Fruit fly (Drosophila melanogaster) whole organism, embryonic: ENCODE results near the gene CG6766.
A peak's percentile ranks its signal among the peaks of the same experiment; 100 is the strongest.

ENCODE experiments used
- Adf1 ChIP-seq: fragments of 200-800 bp; sonication (Bioruptor generic); IDR thresholded peaks from 2 replicates; pipeline ENCODE4 v1.3.6; 2022; ENCODE audit warnings: missing biosample characterization, missing genetic modification characterization
- Aef1 ChIP-seq: fragments of 200-800 bp; sonication (Bioruptor generic); IDR thresholded peaks from 3 replicates; pipeline ENCODE4 v1.3.6; 2022; ENCODE audit warnings: missing biosample characterization, missing genetic modification characterization
- Blimp-1 ChIP-seq: fragments of 200-800 bp; sonication (Bioruptor generic); optimal IDR thresholded peaks from 3 replicates; lab custom pipeline; 2018; ENCODE audit warnings: missing biosample characterization, missing genetic modification characterization, mild to moderate bottlenecking, moderate library complexity, missing genetic modification reagents
- CG10321 ChIP-seq: fragments of 200-800 bp; sonication (Bioruptor generic); IDR thresholded peaks from 2 replicates; pipeline ENCODE4 v1.3.6; 2022; ENCODE audit warnings: missing biosample characterization, missing genetic modification characterization
- CG11247 ChIP-seq: fragments of 200-800 bp; sonication (Bioruptor generic); IDR thresholded peaks from 2 replicates; pipeline ENCODE4 v1.3.6; 2022; ENCODE audit warnings: missing biosample characterization, missing genetic modification characterization
- CG11398 ChIP-seq: fragments of 200-800 bp; sonication (Bioruptor generic); optimal IDR thresholded peaks from 2 replicates; lab custom pipeline; 2016; ENCODE audit warnings: missing biosample characterization, missing genetic modification characterization
- CG11504 ChIP-seq: fragments of 200-800 bp; sonication (Bioruptor generic); optimal IDR thresholded peaks from 3 replicates; lab custom pipeline; 2019; ENCODE audit warnings: missing biosample characterization, mild to moderate bottlenecking, missing genetic modification characterization, moderate library complexity
- CG12236 ChIP-seq: fragments of 200-800 bp; sonication (Bioruptor generic); optimal IDR thresholded peaks from 2 replicates; lab custom pipeline; 2016; ENCODE audit warnings: missing biosample characterization, missing genetic modification characterization
- CG12299 ChIP-seq: fragments of 200-800 bp; sonication (Bioruptor generic); optimal IDR thresholded peaks from 2 replicates; lab custom pipeline; 2018; ENCODE audit warnings: missing biosample characterization, mild to moderate bottlenecking, missing genetic modification characterization
- CG12744 ChIP-seq: fragments of 200-800 bp; sonication (Bioruptor generic); optimal IDR thresholded peaks from 2 replicates; lab custom pipeline; 2016; ENCODE audit warnings: missing biosample characterization, missing genetic modification characterization
- CG14667 ChIP-seq: fragments of 200-800 bp; sonication (Bioruptor generic); IDR thresholded peaks from 2 replicates; pipeline ENCODE4 v1.3.6; 2022; ENCODE audit warnings: missing biosample characterization, missing genetic modification characterization
- CG15696 ChIP-seq: fragments of 200-800 bp; sonication (Bioruptor generic); optimal IDR thresholded peaks from 2 replicates; lab custom pipeline; 2019; ENCODE audit warnings: missing biosample characterization, mild to moderate bottlenecking, missing genetic modification characterization, moderate library complexity
- CG16813 ChIP-seq: fragments of 200-800 bp; sonication (Bioruptor generic); IDR thresholded peaks from 3 replicates; pipeline ENCODE4 v1.3.6; 2022; ENCODE audit warnings: missing biosample characterization, missing genetic modification characterization; ENCODE audit not compliant: partially characterized antibody
- CG16815 ChIP-seq: fragments of 200-800 bp; sonication (Bioruptor generic); optimal IDR thresholded peaks from 3 replicates; lab custom pipeline; 2017; ENCODE audit warnings: missing biosample characterization, mild to moderate bottlenecking, missing genetic modification characterization
- CG16863 ChIP-seq: fragments of 200-800 bp; sonication (Bioruptor generic); optimal IDR thresholded peaks from 3 replicates; lab custom pipeline; 2016; ENCODE audit warnings: missing biosample characterization, missing genetic modification characterization
- CG18011 ChIP-seq: fragments of 200-800 bp; sonication (Bioruptor generic); optimal IDR thresholded peaks from 2 replicates; lab custom pipeline; 2017; ENCODE audit warnings: missing biosample characterization, missing genetic modification characterization, mild to moderate bottlenecking, moderate library complexity, missing genotype
- CG3995 ChIP-seq: fragments of 200-800 bp; sonication (Bioruptor generic); optimal IDR thresholded peaks from 3 replicates; lab custom pipeline; 2016; ENCODE audit warnings: missing biosample characterization, missing genetic modification characterization
- CG4282 ChIP-seq: fragments of 200-800 bp; sonication (Bioruptor generic); optimal IDR thresholded peaks from 2 replicates; lab custom pipeline; 2016; ENCODE audit warnings: missing biosample characterization, missing genetic modification characterization
- CG4424 ChIP-seq: fragments of 200-800 bp; sonication (Bioruptor generic); optimal IDR thresholded peaks from 3 replicates; lab custom pipeline; 2016; ENCODE audit warnings: missing biosample characterization, missing genetic modification characterization
- CG6254 ChIP-seq: fragments of 200-800 bp; sonication (Bioruptor generic); optimal IDR thresholded peaks from 3 replicates; lab custom pipeline; 2017; ENCODE audit warnings: mild to moderate bottlenecking, missing biosample characterization, missing genetic modification reagents, missing genetic modification characterization
- CG6683 ChIP-seq: fragments of 200-800 bp; sonication (Bioruptor generic); optimal IDR thresholded peaks from 2 replicates; lab custom pipeline; 2017; ENCODE audit warnings: missing biosample characterization, mild to moderate bottlenecking, missing genetic modification characterization, missing genetic modification reagents
- CG7839 ChIP-seq: fragments of 200-800 bp; sonication (Bioruptor generic); optimal IDR thresholded peaks from 3 replicates; lab custom pipeline; 2018; ENCODE audit warnings: missing biosample characterization, mild to moderate bottlenecking, missing genetic modification characterization, moderate library complexity
- Dad ChIP-seq: fragments of 200-800 bp; sonication (Bioruptor generic); optimal IDR thresholded peaks from 3 replicates; lab custom pipeline; 2016; ENCODE audit warnings: missing biosample characterization, missing genetic modification characterization
- Dek ChIP-seq: fragments of 200-800 bp; sonication (Bioruptor generic); optimal IDR thresholded peaks from 3 replicates; lab custom pipeline; 2019; ENCODE audit warnings: missing biosample characterization, mild to moderate bottlenecking, missing genetic modification characterization, moderate library complexity
- MBD-R2 ChIP-seq: fragments of 200-800 bp; sonication (Bioruptor generic); IDR thresholded peaks from 2 replicates; pipeline ENCODE4 v1.3.6; 2022; ENCODE audit warnings: missing biosample characterization, missing genetic modification characterization
- NC2β ChIP-seq: fragments of 200-800 bp; sonication (Bioruptor generic); optimal IDR thresholded peaks from 2 replicates; lab custom pipeline; 2016; ENCODE audit warnings: missing biosample characterization, missing genetic modification characterization
- Oaz ChIP-seq: fragments of 200-800 bp; sonication (Bioruptor generic); IDR thresholded peaks from 2 replicates; pipeline ENCODE4 v1.3.6; 2022; ENCODE audit warnings: missing biosample characterization, missing genetic modification characterization
- Poxn ChIP-seq: fragments of 200-800 bp; sonication (Bioruptor generic); IDR thresholded peaks from 2 replicates; pipeline ENCODE4 v1.3.6; 2022; ENCODE audit warnings: missing biosample characterization, missing genetic modification characterization
- Side ChIP-seq: fragments of 200-800 bp; sonication (Bioruptor generic); optimal IDR thresholded peaks from 2 replicates; lab custom pipeline; 2016; ENCODE audit warnings: missing biosample characterization, missing genetic modification characterization
- Six4 ChIP-seq: fragments of 200-800 bp; sonication (Bioruptor generic); optimal IDR thresholded peaks from 2 replicates; lab custom pipeline; 2016; ENCODE audit warnings: missing biosample characterization, missing genetic modification characterization
- Ssrp ChIP-seq: fragments of 200-800 bp; sonication (Bioruptor generic); optimal IDR thresholded peaks from 2 replicates; lab custom pipeline; 2018; ENCODE audit warnings: missing biosample characterization, mild to moderate bottlenecking, missing genetic modification characterization, moderate library complexity
- Trl ChIP-seq, 3 experiments: fragments of >200 bp in 2 of 3; fragments of 200-800 bp in 1 of 3; sonication (Bioruptor generic) in 1 of 3; optimal IDR thresholded peaks; 2 replicates in 1 of 3; 3 replicates in 2 of 3; lab custom pipeline; 2016 to 2017; ENCODE audit warnings: missing biosample characterization in 1 of 3, missing genetic modification characterization in 1 of 3
- abd-A ChIP-seq: fragments of 200-800 bp; sonication (Bioruptor generic); optimal IDR thresholded peaks from 3 replicates; lab custom pipeline; 2019; ENCODE audit warnings: missing biosample characterization, mild to moderate bottlenecking, missing genetic modification characterization, moderate library complexity
- ara ChIP-seq: fragments of 200-800 bp; sonication (Bioruptor generic); IDR thresholded peaks from 2 replicates; pipeline ENCODE4 v1.3.6; 2022; ENCODE audit warnings: missing biosample characterization, missing genetic modification characterization
- da ChIP-seq: fragments of 200-800 bp; sonication (Bioruptor generic); optimal IDR thresholded peaks from 2 replicates; lab custom pipeline; 2016; ENCODE audit warnings: missing biosample characterization, missing genetic modification characterization
- dan ChIP-seq: fragments of 200-800 bp; sonication (Bioruptor generic); IDR thresholded peaks from 2 replicates; pipeline ENCODE4 v1.3.6; 2022; ENCODE audit warnings: missing biosample characterization, missing genetic modification characterization
- esg ChIP-seq: fragments of 200-800 bp; sonication (Bioruptor generic); conservative IDR thresholded peaks from 2 replicates; pipeline ENCODE4 v1.3.6; 2022; ENCODE audit warnings: missing biosample characterization, missing genetic modification characterization
- gcm ChIP-seq: fragments of 200-800 bp; sonication (Bioruptor generic); optimal IDR thresholded peaks from 2 replicates; lab custom pipeline; 2019; ENCODE audit warnings: missing biosample characterization, mild to moderate bottlenecking, missing genetic modification characterization, moderate library complexity
- hb ChIP-seq: fragments of 200-800 bp; sonication (Bioruptor generic); IDR thresholded peaks from 3 replicates; pipeline ENCODE4 v1.3.6; 2022; ENCODE audit warnings: missing biosample characterization, missing genetic modification characterization; ENCODE audit not compliant: partially characterized antibody
- hth ChIP-seq: fragments of >200 bp; optimal IDR thresholded peaks from 2 replicates; lab custom pipeline; 2017; ENCODE audit warnings: inconsistent platforms
- jigr1 ChIP-seq: fragments of 200-800 bp; sonication (Bioruptor generic); IDR thresholded peaks from 3 replicates; pipeline ENCODE4 v1.3.6; 2022; ENCODE audit warnings: missing biosample characterization, missing genetic modification characterization
- kay ChIP-seq: fragments of 200-800 bp; sonication (Bioruptor generic); optimal IDR thresholded peaks from 2 replicates; lab custom pipeline; 2016; ENCODE audit warnings: missing biosample characterization, missing genetic modification characterization
- ken ChIP-seq: fragments of 200-800 bp; sonication (Bioruptor generic); IDR thresholded peaks from 3 replicates; pipeline ENCODE4 v1.3.6; 2022; ENCODE audit warnings: missing biosample characterization, missing genetic modification characterization
- klu ChIP-seq: fragments of 200-800 bp; sonication (Bioruptor generic); IDR thresholded peaks from 2 replicates; pipeline ENCODE4 v1.3.6; 2022; ENCODE audit warnings: missing biosample characterization, missing genetic modification characterization
- mirr ChIP-seq: fragments of 200-800 bp; sonication (Bioruptor generic); optimal IDR thresholded peaks from 3 replicates; lab custom pipeline; 2018; ENCODE audit warnings: missing biosample characterization, mild to moderate bottlenecking, missing genetic modification characterization
- scrt ChIP-seq: fragments of 200-800 bp; sonication (Bioruptor generic); optimal IDR thresholded peaks from 2 replicates; lab custom pipeline; 2018; ENCODE audit warnings: missing biosample characterization, mild to moderate bottlenecking, missing genetic modification characterization, moderate library complexity
- seq ChIP-seq: fragments of 200-800 bp; sonication (Bioruptor generic); IDR thresholded peaks from 2 replicates; pipeline ENCODE4 v1.3.6; 2022; ENCODE audit warnings: missing biosample characterization, missing genetic modification characterization
- tll ChIP-seq, 2 experiments: fragments of 200-800 bp in 1 of 2; fragments of >200 bp in 1 of 2; sonication (Bioruptor generic) in 1 of 2; optimal IDR thresholded peaks; 2 replicates each; lab custom pipeline; 2017 to 2019; ENCODE audit warnings: missing biosample characterization in 2 of 2, missing genetic modification characterization in 2 of 2, mild to moderate bottlenecking in 1 of 2, moderate library complexity in 1 of 2
- tup ChIP-seq: fragments of 200-800 bp; sonication (Bioruptor generic); optimal IDR thresholded peaks from 2 replicates; lab custom pipeline; 2016; ENCODE audit warnings: missing biosample characterization, mild to moderate bottlenecking, missing genetic modification characterization, moderate library complexity
- wor ChIP-seq: fragments of 200-800 bp; sonication (Bioruptor generic); IDR thresholded peaks from 2 replicates; pipeline ENCODE4 v1.3.6; 2022; ENCODE audit warnings: missing biosample characterization, missing genetic modification characterization
- zen ChIP-seq: fragments of 200-800 bp; sonication (Bioruptor generic); optimal IDR thresholded peaks from 3 replicates; lab custom pipeline; 2018; ENCODE audit warnings: missing biosample characterization, mild to moderate bottlenecking, missing genetic modification characterization, moderate library complexity
- zfh1 ChIP-seq: fragments of 200-800 bp; sonication (Bioruptor generic); IDR thresholded peaks from 3 replicates; pipeline ENCODE4 v1.3.6; 2022; ENCODE audit warnings: missing biosample characterization, missing genetic modification characterization

The CG6766 gene

dm6 chr2L:12040510-12040909 is at the start of gene CG6766:
TSS of gene CG6766 (minus strand) at chr2L:12040689.
- TF ChIP-seq CG3995 (GFP tag; lab: Kevin White, UChicago) (peak; percentile 2), mirr (GFP tag; lab: Kevin White, UChicago) (no peak), CG10321 (no peak), CG15696 (no peak), kay (GFP tag; lab: Kevin White, UChicago) (no peak), CG12299 (tag; lab: Kevin White, UChicago) (no peak), Side (GFP tag; lab: Kevin White, UChicago) (no peak), CG16815 (GFP tag; lab: Kevin White, UChicago) (no peak), NC2β (GFP tag; lab: Kevin White, UChicago) (no peak), da (GFP tag; lab: Kevin White, UChicago) (no peak), Oaz (GFP tag; lab: Robert Waterston, UW) (no peak), zen (no peak), scrt (no peak), CG14667 (GFP tag; lab: Robert Waterston, UW) (no peak), MBD-R2 (GFP tag; lab: Robert Waterston, UW) (peak; percentile 96), ken (GFP tag; lab: Robert Waterston, UW) (no peak), CG16813 (no peak), CG6683 (no peak), CG11398 (GFP tag; lab: Kevin White, UChicago) (no peak), Poxn (GFP tag; lab: Robert Waterston, UW) (no peak), esg (GFP tag; lab: Robert Waterston, UW) (no peak), CG16863 (GFP tag; lab: Kevin White, UChicago) (no peak), Blimp-1 (GFP tag; lab: Kevin White, UChicago) (no peak), CG11247 (GFP tag; lab: Robert Waterston, UW) (no peak), ara (GFP tag; lab: Robert Waterston, UW) (no peak), hb (GFP tag; lab: Robert Waterston, UW) (no peak), Trl (optimal IDR thresholded peaks at IDR 0.05; lab: Kevin White, UChicago) (no peak), Trl (GFP tag; optimal IDR thresholded peaks at IDR 0.05; lab: Kevin White, UChicago) (no peak), dan (GFP tag; lab: Robert Waterston, UW) (no peak), Adf1 (no peak), CG7839 (tag; lab: Kevin White, UChicago) (no peak), zfh1 (GFP tag; lab: Robert Waterston, UW) (no peak), CG4424 (no peak), CG18011 (GFP tag; lab: Kevin White, UChicago) (no peak), hth (lab: Kevin White, UChicago) (no peak), abd-A (tag; lab: Kevin White, UChicago) (no peak), CG12744 (no peak), Dek (tag; lab: Kevin White, UChicago) (no peak), Dad (GFP tag; lab: Kevin White, UChicago) (no peak), Six4 (GFP tag; lab: Kevin White, UChicago) (no peak), seq (GFP tag; lab: Robert Waterston, UW) (no peak), tup (GFP tag; lab: Kevin White, UChicago) (no peak), wor (GFP tag; lab: Robert Waterston, UW) (no peak), CG6254 (no peak), Ssrp (tag; lab: Kevin White, UChicago) (no peak), CG12236 (no peak), klu (no peak), jigr1 (no peak), tll (GFP tag; optimal IDR thresholded peaks at IDR 0.05; lab: Kevin White, UChicago) (no peak), Aef1 (GFP tag; lab: Robert Waterston, UW) (no peak), gcm (no peak), CG4282 (GFP tag; lab: Kevin White, UChicago) (no peak), CG11504 (tag; lab: Kevin White, UChicago) (no peak)
